Worm (Caenorhabditis elegans) whole organism, L2 larva: ENCODE data around the gene C50H11.13.

Source experiments
- C34F6.9 ChIP-seq: fragments of 150-350 bp; optimal IDR thresholded peaks from 2 replicates; lab custom pipeline; 2014; ENCODE audit warnings: missing biosample characterization, missing genetic modification characterization
- dmd-4 ChIP-seq: sonication (generic microtip); optimal IDR thresholded peaks from 2 replicates; lab custom pipeline; 2017; ENCODE audit warnings: missing biosample characterization, missing genetic modification characterization
- snpc-4 ChIP-seq: fragments of 150-350 bp; optimal IDR thresholded peaks from 2 replicates; lab custom pipeline; 2014; ENCODE audit warnings: missing biosample characterization, missing genetic modification characterization
- unc-39 ChIP-seq: fragments of 150-350 bp; optimal IDR thresholded peaks from 2 replicates; lab custom pipeline; 2014; ENCODE audit warnings: missing biosample characterization, missing genetic modification characterization

DNA sequence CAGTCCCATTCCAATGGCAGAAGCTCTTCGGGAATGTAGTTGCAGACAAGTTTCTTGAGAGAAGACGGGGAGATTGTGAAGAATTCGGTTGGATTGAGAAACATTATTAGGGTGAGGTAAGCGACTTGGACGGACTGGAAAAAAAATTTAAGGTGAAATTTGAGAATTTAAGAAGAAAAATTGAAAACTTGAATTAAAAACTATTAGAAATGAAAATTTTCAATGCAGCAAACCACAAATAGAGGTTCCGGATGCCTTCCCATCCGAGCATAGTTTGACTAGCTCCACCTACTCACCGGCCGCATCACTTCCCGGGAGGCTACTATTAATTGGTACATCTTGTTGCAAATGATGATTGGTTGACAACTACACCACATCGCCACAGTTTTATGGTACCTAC is 42.3 kb upstream of the C50H11.13 start, which contains the start of gene Y73C8C.8:
- TF ChIP-seq C34F6.9 (no peak), snpc-4 (no peak), unc-39 (tag; lab: Kevin White, UChicago) (no peak), dmd-4 (tag; lab: Kevin White, UChicago) (no peak)
